Fruit fly (Drosophila melanogaster) whole organism, embryonic: ENCODE measurements around the gene CCHa1.

Source experiments
- CG10267 ChIP-seq: fragments of 200-800 bp; sonication (Bioruptor generic); optimal IDR thresholded peaks from 2 replicates; lab custom pipeline; 2018; ENCODE audit warnings: missing biosample characterization, mild to moderate bottlenecking, missing genetic modification characterization, moderate library complexity
- CG10462 ChIP-seq: fragments of 200-800 bp; sonication (Bioruptor generic); optimal IDR thresholded peaks from 2 replicates; lab custom pipeline; 2016; ENCODE audit warnings: missing biosample characterization, missing genetic modification characterization
- CG14050 ChIP-seq: fragments of 200-800 bp; sonication (Bioruptor generic); IDR thresholded peaks from 3 replicates; pipeline ENCODE4 v1.3.6; 2022; ENCODE audit warnings: missing biosample characterization, missing genetic modification characterization
- CG15011 ChIP-seq: fragments of 200-800 bp; sonication (Bioruptor generic); optimal IDR thresholded peaks from 3 replicates; lab custom pipeline; 2018; ENCODE audit warnings: missing biosample characterization, mild to moderate bottlenecking, missing genetic modification characterization
- CG16813 ChIP-seq: fragments of 200-800 bp; sonication (Bioruptor generic); IDR thresholded peaks from 3 replicates; pipeline ENCODE4 v1.3.6; 2022; ENCODE audit warnings: missing biosample characterization, missing genetic modification characterization; ENCODE audit not compliant: partially characterized antibody
- CG16815 ChIP-seq: fragments of 200-800 bp; sonication (Bioruptor generic); optimal IDR thresholded peaks from 3 replicates; lab custom pipeline; 2017; ENCODE audit warnings: missing biosample characterization, mild to moderate bottlenecking, missing genetic modification characterization
- CG17361 ChIP-seq: fragments of 200-800 bp; sonication (Bioruptor generic); IDR thresholded peaks from 3 replicates; pipeline ENCODE4 v1.3.6; 2022; ENCODE audit warnings: missing biosample characterization, missing genetic modification characterization
- CG18011 ChIP-seq: fragments of 200-800 bp; sonication (Bioruptor generic); optimal IDR thresholded peaks from 2 replicates; lab custom pipeline; 2017; ENCODE audit warnings: missing biosample characterization, missing genetic modification characterization, mild to moderate bottlenecking, moderate library complexity, missing genotype
- CG18599 ChIP-seq: fragments of 200-800 bp; sonication (Bioruptor generic); optimal IDR thresholded peaks from 3 replicates; lab custom pipeline; 2017; ENCODE audit warnings: missing biosample characterization, missing genetic modification characterization, mild to moderate bottlenecking, moderate library complexity, missing genetic modification reagents
- CG2712 ChIP-seq: fragments of 200-800 bp; optimal IDR thresholded peaks from 3 replicates; lab custom pipeline; 2019; ENCODE audit warnings: missing biosample characterization, mild to moderate bottlenecking, missing genetic modification characterization, moderate library complexity
- CG32532 ChIP-seq: fragments of 200-800 bp; sonication (Bioruptor generic); IDR thresholded peaks from 2 replicates; pipeline ENCODE4 v1.3.6; 2022; ENCODE audit warnings: missing biosample characterization, missing genetic modification characterization
- CG34224 ChIP-seq: fragments of 200-800 bp; sonication (Bioruptor generic); IDR thresholded peaks from 3 replicates; pipeline ENCODE4 v1.3.6; 2022; ENCODE audit warnings: missing biosample characterization, missing genetic modification characterization; ENCODE audit not compliant: partially characterized antibody
- CG4820 ChIP-seq: fragments of 200-800 bp; sonication (Bioruptor generic); optimal IDR thresholded peaks from 3 replicates; lab custom pipeline; 2016; ENCODE audit warnings: missing biosample characterization, missing genetic modification characterization
- CG5180 ChIP-seq: fragments of 200-800 bp; sonication (Bioruptor generic); optimal IDR thresholded peaks from 3 replicates; lab custom pipeline; 2017; ENCODE audit warnings: missing biosample characterization, missing genetic modification characterization, mild to moderate bottlenecking, moderate library complexity, missing genetic modification reagents
- CG7357 ChIP-seq: fragments of 200-800 bp; sonication (Bioruptor generic); IDR thresholded peaks from 3 replicates; pipeline ENCODE4 v1.3.6; 2022; ENCODE audit warnings: missing biosample characterization, missing genetic modification characterization
- CG7556 ChIP-seq: fragments of 200-800 bp; sonication (Bioruptor generic); optimal IDR thresholded peaks from 2 replicates; lab custom pipeline; 2017; ENCODE audit warnings: missing biosample characterization, mild to moderate bottlenecking, missing genetic modification characterization
- CG8281 ChIP-seq: fragments of 200-800 bp; sonication (Bioruptor generic); optimal IDR thresholded peaks from 2 replicates; lab custom pipeline; 2018; ENCODE audit warnings: missing biosample characterization, mild to moderate bottlenecking, missing genetic modification characterization, moderate library complexity
- CG8290 ChIP-seq, 3 experiments: fragments of 200-800 bp; sonication (Bioruptor generic); optimal IDR thresholded peaks; 2 replicates each; lab custom pipeline; 2016 to 2019; ENCODE audit warnings: missing biosample characterization in 3 of 3, missing genetic modification characterization in 3 of 3, mild to moderate bottlenecking in 2 of 3, moderate library complexity in 1 of 3
- CG8924 ChIP-seq: fragments of 200-800 bp; optimal IDR thresholded peaks from 3 replicates; lab custom pipeline; 2019; ENCODE audit warnings: missing biosample characterization, mild to moderate bottlenecking, missing genetic modification characterization, moderate library complexity
- Camta ChIP-seq: fragments of 200-800 bp; sonication (Bioruptor generic); optimal IDR thresholded peaks from 2 replicates; lab custom pipeline; 2016; ENCODE audit warnings: missing biosample characterization, missing genetic modification characterization
- Dbx ChIP-seq: fragments of 200-800 bp; sonication (Bioruptor generic); IDR thresholded peaks from 3 replicates; pipeline ENCODE4 v1.3.6; 2022; ENCODE audit warnings: missing biosample characterization, missing genetic modification characterization
- Deaf1 ChIP-seq: fragments of 200-800 bp; optimal IDR thresholded peaks from 3 replicates; lab custom pipeline; 2019; ENCODE audit warnings: missing biosample characterization, mild to moderate bottlenecking, missing genetic modification characterization, moderate library complexity
- Dek ChIP-seq: fragments of 200-800 bp; sonication (Bioruptor generic); optimal IDR thresholded peaks from 3 replicates; lab custom pipeline; 2019; ENCODE audit warnings: missing biosample characterization, mild to moderate bottlenecking, missing genetic modification characterization, moderate library complexity
- Fer2 ChIP-seq: fragments of 200-800 bp; sonication (Bioruptor generic); optimal IDR thresholded peaks from 2 replicates; lab custom pipeline; 2018; ENCODE audit warnings: missing biosample characterization, mild to moderate bottlenecking, missing genetic modification characterization, moderate library complexity
- HLHmδ ChIP-seq: fragments of 200-800 bp; sonication (Bioruptor generic); optimal IDR thresholded peaks from 2 replicates; lab custom pipeline; 2018; ENCODE audit warnings: missing biosample characterization, mild to moderate bottlenecking, missing genetic modification characterization, moderate library complexity
- MBD-R2 ChIP-seq: fragments of 200-800 bp; sonication (Bioruptor generic); IDR thresholded peaks from 2 replicates; pipeline ENCODE4 v1.3.6; 2022; ENCODE audit warnings: missing biosample characterization, missing genetic modification characterization
- Med ChIP-seq: fragments of 200-800 bp; sonication (Bioruptor generic); peaks from one replicate; lab custom pipeline; 2016; ENCODE audit warnings: missing biosample characterization, missing genetic modification characterization, mild to moderate bottlenecking, inconsistent platforms, moderate library complexity
- Meics ChIP-seq: fragments of 200-800 bp; sonication (Bioruptor generic); optimal IDR thresholded peaks from 2 replicates; lab custom pipeline; 2017; ENCODE audit warnings: missing biosample characterization, mild to moderate bottlenecking, missing genetic modification characterization
- Mrtf ChIP-seq: fragments of 200-800 bp; sonication (Bioruptor generic); IDR thresholded peaks from 3 replicates; pipeline ENCODE4 v1.3.6; 2022; ENCODE audit warnings: missing biosample characterization, missing genetic modification characterization
- Sox102F ChIP-seq: fragments of 200-800 bp; sonication (Bioruptor generic); optimal IDR thresholded peaks from 2 replicates; lab custom pipeline; 2018; ENCODE audit warnings: missing biosample characterization, mild to moderate bottlenecking, missing genetic modification characterization, moderate library complexity
- Spps ChIP-seq: fragments of 200-800 bp; sonication (Bioruptor generic); optimal IDR thresholded peaks from 2 replicates; lab custom pipeline; 2018; ENCODE audit warnings: missing biosample characterization, mild to moderate bottlenecking, missing genetic modification characterization
- abd-A ChIP-seq: fragments of 200-800 bp; sonication (Bioruptor generic); optimal IDR thresholded peaks from 3 replicates; lab custom pipeline; 2019; ENCODE audit warnings: missing biosample characterization, mild to moderate bottlenecking, missing genetic modification characterization, moderate library complexity
- bcd ChIP-seq: fragments of 200-800 bp; sonication (Bioruptor generic); optimal IDR thresholded peaks from 2 replicates; lab custom pipeline; 2017; ENCODE audit warnings: missing biosample characterization, mild to moderate bottlenecking, missing genetic modification characterization
- cas ChIP-seq: fragments of 200-800 bp; sonication (Bioruptor generic); IDR thresholded peaks from 2 replicates; pipeline ENCODE4 v1.3.6; 2022; ENCODE audit warnings: missing biosample characterization, missing genetic modification characterization
- cato ChIP-seq: fragments of 200-800 bp; sonication (Bioruptor generic); optimal IDR thresholded peaks from 2 replicates; lab custom pipeline; 2016; ENCODE audit warnings: missing biosample characterization, missing genetic modification characterization, borderline replicate concordance
- chif ChIP-seq, 2 experiments: fragments of 200-800 bp; sonication (Bioruptor generic); optimal IDR thresholded peaks; 3 replicates each; lab custom pipeline; 2016; ENCODE audit warnings: missing biosample characterization in 2 of 2, missing genetic modification characterization in 2 of 2
- chinmo ChIP-seq: fragments of 200-800 bp; sonication (Bioruptor generic); IDR thresholded peaks from 4 replicates; pipeline ENCODE4 v1.3.6; 2022; ENCODE audit warnings: missing biosample characterization, missing genetic modification characterization; ENCODE audit not compliant: partially characterized antibody
- chm ChIP-seq: fragments of 200-800 bp; sonication (Bioruptor generic); IDR thresholded peaks from 2 replicates; pipeline ENCODE4 v1.3.6; 2022; ENCODE audit warnings: missing biosample characterization, missing genetic modification characterization
- ci ChIP-seq: fragments of 200-800 bp; sonication (Bioruptor generic); IDR thresholded peaks from 3 replicates; pipeline ENCODE4 v1.3.6; 2022; ENCODE audit warnings: missing biosample characterization, missing genetic modification characterization
- cwo ChIP-seq: fragments of 200-800 bp; sonication (Bioruptor generic); optimal IDR thresholded peaks from 3 replicates; lab custom pipeline; 2017; ENCODE audit warnings: missing biosample characterization, missing genetic modification characterization, mild to moderate bottlenecking, moderate library complexity, missing genetic modification reagents
- danr ChIP-seq: fragments of 200-800 bp; sonication (Bioruptor generic); IDR thresholded peaks from 2 replicates; pipeline ENCODE4 v1.3.6; 2022; ENCODE audit warnings: missing biosample characterization, missing genetic modification characterization
- emc ChIP-seq: fragments of 200-800 bp; sonication (Bioruptor generic); optimal IDR thresholded peaks from 2 replicates; lab custom pipeline; 2016; ENCODE audit warnings: missing biosample characterization, missing genetic modification characterization
- fd3F ChIP-seq: fragments of 200-800 bp; sonication (Bioruptor generic); optimal IDR thresholded peaks from 2 replicates; lab custom pipeline; 2018; ENCODE audit warnings: missing biosample characterization, mild to moderate bottlenecking, missing genetic modification characterization, moderate library complexity
- ftz-f1 ChIP-seq: fragments of 200-800 bp; sonication (Bioruptor generic); optimal IDR thresholded peaks from 2 replicates; lab custom pipeline; 2016; ENCODE audit warnings: missing biosample characterization, missing genetic modification characterization
- kni ChIP-seq: fragments of 200-800 bp; sonication (Bioruptor generic); optimal IDR thresholded peaks from 3 replicates; lab custom pipeline; 2017; ENCODE audit warnings: mild to moderate bottlenecking, missing biosample characterization, missing genetic modification reagents, missing genetic modification characterization
- mirr ChIP-seq: fragments of 200-800 bp; sonication (Bioruptor generic); optimal IDR thresholded peaks from 3 replicates; lab custom pipeline; 2018; ENCODE audit warnings: missing biosample characterization, mild to moderate bottlenecking, missing genetic modification characterization
- pnt ChIP-seq: fragments of 200-800 bp; sonication (Bioruptor generic); optimal IDR thresholded peaks from 3 replicates; lab custom pipeline; 2016; ENCODE audit warnings: missing biosample characterization, missing genetic modification characterization
- run ChIP-seq: fragments of 200-800 bp; sonication (Bioruptor generic); optimal IDR thresholded peaks from 3 replicates; lab custom pipeline; 2018; ENCODE audit warnings: missing biosample characterization, mild to moderate bottlenecking, missing genetic modification characterization
- scrt ChIP-seq: fragments of 200-800 bp; sonication (Bioruptor generic); optimal IDR thresholded peaks from 2 replicates; lab custom pipeline; 2018; ENCODE audit warnings: missing biosample characterization, mild to moderate bottlenecking, missing genetic modification characterization, moderate library complexity
- unc-4 ChIP-seq: fragments of 200-800 bp; sonication (Bioruptor generic); IDR thresholded peaks from 2 replicates; pipeline ENCODE4 v1.3.6; 2022; ENCODE audit warnings: missing biosample characterization, missing genetic modification characterization; ENCODE audit not compliant: partially characterized antibody

CCHa1 gene

DNA sequence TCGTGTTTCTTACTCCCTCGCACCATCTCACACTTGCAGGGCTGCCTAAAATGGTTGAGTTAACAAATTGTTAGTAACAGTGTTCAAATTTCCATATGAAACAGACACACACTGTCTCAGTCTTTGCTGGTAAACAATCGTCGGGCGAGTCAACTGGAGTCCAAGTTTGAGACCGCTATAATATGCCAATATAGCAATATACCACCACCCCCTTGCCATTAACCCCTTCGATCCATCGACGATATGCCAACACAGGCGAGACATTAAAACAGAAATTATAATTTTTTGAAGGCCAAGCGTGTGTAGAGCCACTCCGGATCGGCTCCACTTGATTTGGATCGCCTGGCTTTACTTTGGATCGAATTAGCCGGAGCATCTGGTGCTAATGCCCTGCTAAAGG, 42.5 kb downstream of the CCHa1 start (continued):
- TF ChIP-seq Mrtf (GFP tag; lab: Robert Waterston, UW) (0 out of 3 replicates have a peak, but pooled peaks have one; percentile 6), Sox102F (GFP tag; lab: Kevin White, UChicago) (no peak), ftz-f1 (GFP tag; lab: Kevin White, UChicago) (peak; percentile 67), cwo (GFP tag; lab: Kevin White, UChicago) (peak; percentile 33), fd3F (no peak), chif (GFP tag; optimal IDR thresholded peaks at IDR 0.05; lab: Kevin White, UChicago) (no peak), CG16815 (no peak), Camta (no peak), CG5180 (GFP tag; lab: Kevin White, UChicago) (no peak), MBD-R2 (peak; percentile 14; the same call in 1 of the 2 replicates), Spps (no peak), ci (0 out of 3 replicates have a peak, but pooled peaks have one; percentile 15), CG18599 (GFP tag; lab: Kevin White, UChicago) (no peak), Meics (no peak), CG18011 (GFP tag; lab: Kevin White, UChicago) (no peak), CG8281 (tag; lab: Kevin White, UChicago) (peak; percentile 91), cas (no peak), chinmo (GFP tag; lab: Robert Waterston, UW) (peak; percentile 80), Dbx (no peak), CG34224 (GFP tag; lab: Robert Waterston, UW) (no peak), CG8290 (GFP tag; optimal IDR thresholded peaks at IDR 0.05; lab: Kevin White, UChicago) (no peak), CG8290 (tag; optimal IDR thresholded peaks at IDR 0.05; lab: Kevin White, UChicago) (peak in 1 of 2 experiments; percentile 45), Med (GFP tag; lab: Kevin White, UChicago) (peak; percentile 74), CG17361 (no peak), CG15011 (GFP tag; lab: Kevin White, UChicago) (peak; percentile 19), abd-A (tag; lab: Kevin White, UChicago) (peak; percentile 87), cato (no peak), mirr (peak; percentile 18), CG10462 (GFP tag; lab: Kevin White, UChicago) (no peak), CG8924 (no peak)

DNA sequence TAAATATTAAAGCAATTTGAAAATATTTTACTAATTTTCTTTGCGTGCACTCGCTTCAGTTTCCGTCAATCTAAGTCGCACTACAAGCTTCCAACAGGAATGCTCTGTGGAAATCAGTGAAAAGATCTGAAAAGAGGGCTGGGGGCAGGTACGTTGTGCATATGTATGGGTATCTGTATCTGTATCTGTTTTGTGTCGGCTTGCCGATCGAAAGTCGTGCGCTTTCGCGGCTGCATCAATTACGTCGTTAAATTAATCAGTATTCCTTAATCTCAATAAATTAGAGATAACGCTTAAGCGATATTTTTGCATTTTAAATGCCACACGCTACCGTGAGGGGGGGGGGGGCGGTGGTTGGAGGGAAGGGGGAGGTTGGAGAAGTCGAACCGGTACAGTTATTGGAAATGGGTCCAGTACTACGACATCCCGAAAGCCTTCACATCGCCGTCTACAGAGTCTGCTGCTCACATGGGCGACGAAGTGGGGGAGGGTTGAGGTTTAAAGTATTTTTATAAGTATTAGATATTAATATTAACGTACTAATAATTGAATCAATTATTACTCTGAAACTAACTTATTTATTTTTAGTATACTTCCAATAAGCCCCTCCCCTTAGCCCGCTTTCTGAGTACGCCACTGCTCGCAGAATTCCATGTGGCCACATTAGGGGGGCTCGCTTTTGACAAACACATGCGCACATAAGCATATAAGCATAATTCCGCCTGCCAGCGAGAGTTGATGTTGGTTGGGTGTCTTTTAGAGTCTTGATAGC, 43.4 kb downstream of the CCHa1 start:
- TF ChIP-seq HLHmδ = no peak
- TF ChIP-seq CG32532 (GFP tag; lab: Robert Waterston, UW) = peak; percentile 99
- TF ChIP-seq danr (GFP tag; lab: Robert Waterston, UW) = peak; percentile 96
- TF ChIP-seq CG14050 (GFP tag; lab: Robert Waterston, UW) = peak; percentile 97
- TF ChIP-seq chm (GFP tag; lab: Robert Waterston, UW) = peak; percentile 97
- TF ChIP-seq run (tag; lab: Kevin White, UChicago) = peak; percentile 94
- peak; percentile 98 for TF ChIP-seq Dek
- peak; percentile 96 for TF ChIP-seq CG2712 (tag; lab: Kevin White, UChicago)
- peak; percentile 92 for TF ChIP-seq CG7357 (GFP tag; lab: Robert Waterston, UW)
- TF ChIP-seq kni (GFP tag; lab: Kevin White, UChicago) = peak; percentile 32
- peak; percentile 47 for TF ChIP-seq pnt
- TF ChIP-seq CG10267 (tag; lab: Kevin White, UChicago) = peak; percentile 89
- TF ChIP-seq scrt (GFP tag; lab: Kevin White, UChicago) = peak; percentile 96
- TF ChIP-seq Fer2 (tag; lab: Kevin White, UChicago) = peak; percentile 96
- TF ChIP-seq emc (GFP tag; lab: Kevin White, UChicago) = peak; percentile 76
- TF ChIP-seq unc-4 (GFP tag; lab: Robert Waterston, UW) = no peak
- TF ChIP-seq CG4820 (GFP tag; lab: Kevin White, UChicago) = peak; percentile 92
- peak; percentile 82 for TF ChIP-seq Deaf1
- no peak for TF ChIP-seq CG16813
- TF ChIP-seq bcd = peak; percentile 98
- TF ChIP-seq CG7556 (GFP tag; lab: Kevin White, UChicago) = peak; percentile 95
